Fruit fly (Drosophila melanogaster): ENCODE results near the gene Xrcc2.

The Xrcc2 gene

DNA sequence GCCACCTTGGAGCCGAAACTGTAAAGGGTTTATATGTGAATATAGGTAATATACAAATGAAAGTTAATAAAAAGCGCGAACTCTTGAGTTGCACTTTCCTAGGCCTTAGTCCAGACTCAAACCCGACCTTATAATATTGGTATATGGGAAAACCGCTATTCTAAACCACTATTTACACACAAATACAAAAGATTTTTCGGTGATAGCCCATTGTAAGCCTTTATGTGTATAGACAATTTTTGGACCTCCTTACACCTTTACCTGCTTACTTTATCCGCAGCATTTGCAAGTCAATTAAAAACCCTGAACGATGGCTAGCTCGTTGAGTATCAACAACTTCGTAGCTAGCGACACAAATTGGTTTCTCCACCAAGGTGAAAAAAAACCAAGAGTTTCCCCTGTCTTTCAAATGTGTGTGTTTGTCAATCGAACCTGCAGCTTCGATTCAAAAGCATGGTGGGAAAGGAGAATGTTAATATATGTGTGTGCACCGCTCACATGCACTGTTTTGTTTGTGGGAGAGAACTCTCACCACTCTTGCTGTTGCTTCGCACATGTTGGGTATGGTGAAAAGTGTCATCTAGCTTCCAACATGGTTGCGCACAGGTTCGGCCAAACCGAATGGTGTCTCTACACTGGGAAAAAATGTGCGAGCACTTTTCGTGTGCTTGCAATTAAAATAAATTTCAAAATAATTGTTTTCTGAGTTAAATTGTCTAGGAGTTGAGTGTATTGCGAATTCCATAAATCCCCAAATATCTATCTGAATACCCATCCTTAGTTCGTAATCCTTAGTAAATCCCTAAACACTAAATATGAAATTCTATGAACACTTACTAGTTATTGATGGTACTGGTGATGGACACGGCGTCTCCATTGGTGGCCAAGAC lies 7.0 kb downstream of the Xrcc2 start (continued):
- TF ChIP-seq CG12391 (tag; optimal IDR thresholded peaks at IDR 0.05) (peak; percentile 78), danr (GFP tag; IDR thresholded peaks at IDR 0.05) (peak; percentile 10; the same call in 1 of the 2 replicates), jing (GFP tag; optimal IDR thresholded peaks at IDR 0.05) (peak; percentile 31), CG4617 (GFP tag; optimal IDR thresholded peaks at IDR 0.05; ENCODE audit: borderline replicate concordance) (peak; percentile 41), CG3281 (GFP tag; optimal IDR thresholded peaks at IDR 0.05) (peak; percentile 75), CG34422 (GFP tag; IDR thresholded peaks at IDR 0.05) (peak; percentile 86), CG7928 (GFP tag; optimal IDR thresholded peaks at IDR 0.05) (no peak), bigmax (GFP tag; optimal IDR thresholded peaks at IDR 0.05) (no peak), Sox102F (GFP tag; optimal IDR thresholded peaks at IDR 0.05) (peak; percentile 79), CG18619 (GFP tag; optimal IDR thresholded peaks at IDR 0.05) (peak; percentile 54), CG16863 (GFP tag; optimal IDR thresholded peaks at IDR 0.05) (peak; percentile 76), CG9727 (GFP tag; optimal IDR thresholded peaks at IDR 0.05) (peak; percentile 79), CG3065 (GFP tag; optimal IDR thresholded peaks at IDR 0.05) (peak; percentile 2), Pdp1 (GFP tag; optimal IDR thresholded peaks at IDR 0.05) (peak; percentile 75 to 82), CG11723 (GFP tag; optimal IDR thresholded peaks at IDR 0.05) (peak; percentile 52), Six4 (GFP tag; optimal IDR thresholded peaks at IDR 0.05) (peak; percentile 79), CG2889 (GFP tag; IDR thresholded peaks at IDR 0.05) (0 out of 3 replicates have a peak, but pooled peaks have one; percentile 40), br (optimal IDR thresholded peaks at IDR 0.05) (no peak), dysf (GFP tag; IDR thresholded peaks at IDR 0.05) (peak; percentile 85), Nf-YB (GFP tag; optimal IDR thresholded peaks at IDR 0.05) (peak; percentile 39), Sox100B (GFP tag; optimal IDR thresholded peaks at IDR 0.05) (peak; percentile 55), Sry-β (GFP tag; optimal IDR thresholded peaks at IDR 0.05) (no peak), disco-r (GFP tag; optimal IDR thresholded peaks at IDR 0.05) (peak; percentile 77), bsh (GFP tag; optimal IDR thresholded peaks at IDR 0.05) (peak; percentile 38 to 81), pzg (GFP tag; optimal IDR thresholded peaks at IDR 0.05) (no peak), psq (GFP tag; optimal IDR thresholded peaks at IDR 0.05) (peak; percentile 14), Ets65A (GFP tag) (peak; percentile 89), CG12155 (GFP tag; optimal IDR thresholded peaks at IDR 0.05) (peak; percentile 76), ci (GFP tag; IDR thresholded peaks at IDR 0.05) (peak; percentile 96), pnt (GFP tag; optimal IDR thresholded peaks at IDR 0.05) (peak; percentile 75), Stat92E (GFP tag; optimal IDR thresholded peaks at IDR 0.05) (no peak), Gsc (GFP tag; IDR thresholded peaks at IDR 0.05) (no peak), Trl (optimal IDR thresholded peaks at IDR 0.05) (no peak), Trl (GFP tag; optimal IDR thresholded peaks at IDR 0.05) (peak; percentile 86), CG4282 (GFP tag; optimal IDR thresholded peaks at IDR 0.05) (peak; percentile 16), CG9797 (GFP tag; optimal IDR thresholded peaks at IDR 0.05) (no peak), tx (GFP tag; optimal IDR thresholded peaks at IDR 0.05) (peak; percentile 71), TFAM (GFP tag; optimal IDR thresholded peaks at IDR 0.05) (peak; percentile 32), CG9437 (GFP tag; optimal IDR thresholded peaks at IDR 0.05) (peak; percentile 52), lbe (GFP tag; optimal IDR thresholded peaks at IDR 0.05) (no peak), CG6654 (GFP tag; optimal IDR thresholded peaks at IDR 0.05) (peak; percentile 53), Hand (GFP tag; optimal IDR thresholded peaks at IDR 0.05) (peak; percentile 35), CG10462 (GFP tag; optimal IDR thresholded peaks at IDR 0.05) (peak; percentile 49), Deaf1 (tag; optimal IDR thresholded peaks at IDR 0.05) (peak; percentile 36), PHDP (tag; optimal IDR thresholded peaks at IDR 0.05) (peak; percentile 79), CG10209 (GFP tag; optimal IDR thresholded peaks at IDR 0.05) (peak; percentile 81), CG10565 (GFP tag; optimal IDR thresholded peaks at IDR 0.05) (peak; percentile 38), CG13424 (tag; optimal IDR thresholded peaks at IDR 0.05) (peak; percentile 53), CG17361 (GFP tag; IDR thresholded peaks at IDR 0.05) (peak; percentile 81)

All from whole organism, embryonic.